Worm (Caenorhabditis elegans) whole organism, L2 larva: ENCODE data around the gene C04F5.9.

ENCODE experiments used
- F13H6.1 ChIP-seq: sonication (generic microtip); optimal IDR thresholded peaks from 2 replicates; lab custom pipeline; 2016; ENCODE audit warnings: missing genetic modification characterization, missing compliant biosample characterization
- R02D3.7 ChIP-seq: fragments of 150-350 bp; optimal IDR thresholded peaks from 2 replicates; lab custom pipeline; 2014; ENCODE audit warnings: missing biosample characterization, missing genetic modification characterization
- Y55F3AM.14 ChIP-seq: fragments of 200-800 bp; sonication (Bioruptor generic); optimal IDR thresholded peaks from 2 replicates; lab custom pipeline; 2018; ENCODE audit warnings: mild to moderate bottlenecking, missing genetic modification characterization, missing compliant biosample characterization
- ZK546.5 ChIP-seq: sonication (generic microtip); optimal IDR thresholded peaks from 2 replicates; lab custom pipeline; 2017; ENCODE audit warnings: missing biosample characterization, missing genetic modification characterization
- alr-1 ChIP-seq: fragments of 150-350 bp; optimal IDR thresholded peaks from 2 replicates; lab custom pipeline; 2014; ENCODE audit warnings: missing biosample characterization, missing genetic modification characterization
- ceh-16 ChIP-seq: fragments of 150-350 bp; optimal IDR thresholded peaks from 2 replicates; lab custom pipeline; 2014; ENCODE audit warnings: missing biosample characterization, missing genetic modification characterization
- ceh-82 ChIP-seq: fragments of 150-350 bp; optimal IDR thresholded peaks from 2 replicates; lab custom pipeline; 2014; ENCODE audit warnings: missing biosample characterization, missing genetic modification characterization
- crh-2 ChIP-seq: sonication (generic microtip); optimal IDR thresholded peaks from 2 replicates; lab custom pipeline; 2017; ENCODE audit warnings: missing biosample characterization, missing genetic modification characterization
- dmd-4 ChIP-seq: sonication (generic microtip); optimal IDR thresholded peaks from 2 replicates; lab custom pipeline; 2017; ENCODE audit warnings: missing biosample characterization, missing genetic modification characterization
- elt-1 ChIP-seq: fragments of 150-350 bp; optimal IDR thresholded peaks from 2 replicates; lab custom pipeline; 2014; ENCODE audit warnings: missing biosample characterization, missing genetic modification characterization
- elt-3 ChIP-seq: sonication (generic microtip); optimal IDR thresholded peaks from 2 replicates; lab custom pipeline; 2017; ENCODE audit warnings: missing biosample characterization, missing genetic modification characterization
- fos-1 ChIP-seq: fragments of 150-350 bp; optimal IDR thresholded peaks from 2 replicates; lab custom pipeline; 2014; ENCODE audit warnings: missing biosample characterization, missing genetic modification characterization
- gmeb-1 ChIP-seq: fragments of 150-350 bp; optimal IDR thresholded peaks from 2 replicates; lab custom pipeline; 2014; ENCODE audit warnings: missing biosample characterization, missing genetic modification characterization
- lin-13 ChIP-seq: fragments of 150-350 bp; optimal IDR thresholded peaks from 2 replicates; lab custom pipeline; 2014; ENCODE audit warnings: missing biosample characterization, missing genetic modification reagents, missing genetic modification characterization
- lin-39 ChIP-seq: fragments of 150-350 bp; optimal IDR thresholded peaks from 2 replicates; lab custom pipeline; 2014; ENCODE audit warnings: missing biosample characterization, missing genetic modification reagents, missing genetic modification characterization
- lsy-2 ChIP-seq, 2 experiments: fragments of 150-350 bp in 1 of 2; sonication (generic microtip) in 1 of 2; optimal IDR thresholded peaks; 2 replicates each; lab custom pipeline; 2014 to 2017; ENCODE audit warnings: missing biosample characterization in 2 of 2, missing genetic modification characterization in 2 of 2
- mab-5 ChIP-seq: fragments of 150-350 bp; optimal IDR thresholded peaks from 2 replicates; lab custom pipeline; 2014; ENCODE audit warnings: missing biosample characterization, missing genetic modification characterization
- mbf-1 ChIP-seq: sonication (generic microtip); optimal IDR thresholded peaks from 2 replicates; lab custom pipeline; 2017; ENCODE audit warnings: missing biosample characterization, missing genetic modification characterization
- mdl-1 ChIP-seq, 2 experiments: fragments of 150-350 bp in 1 of 2; sonication (generic microtip) in 1 of 2; optimal IDR thresholded peaks; 2 replicates each; lab custom pipeline; 2017; ENCODE audit warnings: missing biosample characterization in 2 of 2, missing genetic modification characterization in 2 of 2
- nhr-10 ChIP-seq: sonication (generic microtip); optimal IDR thresholded peaks from 2 replicates; lab custom pipeline; 2017; ENCODE audit warnings: missing biosample characterization, missing genetic modification characterization
- nhr-11 ChIP-seq: fragments of 150-350 bp; optimal IDR thresholded peaks from 2 replicates; lab custom pipeline; 2014; ENCODE audit warnings: missing biosample characterization, missing genetic modification characterization
- nhr-12 ChIP-seq: fragments of 150-350 bp; optimal IDR thresholded peaks from 2 replicates; lab custom pipeline; 2014; ENCODE audit warnings: missing biosample characterization, missing genetic modification characterization
- nhr-129 ChIP-seq: fragments of 150-350 bp; optimal IDR thresholded peaks from 2 replicates; lab custom pipeline; 2014; ENCODE audit warnings: missing biosample characterization, missing genetic modification characterization
- nhr-21 ChIP-seq: fragments of 150-350 bp; optimal IDR thresholded peaks from 2 replicates; lab custom pipeline; 2014; ENCODE audit warnings: missing biosample characterization, missing genetic modification characterization
- nhr-23 ChIP-seq: fragments of 150-350 bp; optimal IDR thresholded peaks from 2 replicates; lab custom pipeline; 2014; ENCODE audit warnings: missing biosample characterization, missing genetic modification reagents, missing genetic modification characterization
- nhr-237 ChIP-seq: fragments of 150-350 bp; optimal IDR thresholded peaks from 2 replicates; lab custom pipeline; 2014; ENCODE audit warnings: missing biosample characterization, missing genetic modification characterization
- nhr-77 ChIP-seq: fragments of 150-350 bp; optimal IDR thresholded peaks from 2 replicates; lab custom pipeline; 2014; ENCODE audit warnings: missing biosample characterization, missing genetic modification characterization
- peb-1 ChIP-seq: fragments of 150-350 bp; optimal IDR thresholded peaks from 2 replicates; lab custom pipeline; 2014; ENCODE audit warnings: missing biosample characterization, missing genetic modification characterization
- skn-1 ChIP-seq: sonication (generic microtip); optimal IDR thresholded peaks from 2 replicates; lab custom pipeline; 2017; ENCODE audit warnings: missing biosample characterization, missing genetic modification characterization
- sma-3 ChIP-seq: sonication (generic microtip); optimal IDR thresholded peaks from 2 replicates; lab custom pipeline; 2016; ENCODE audit warnings: missing genetic modification reagents, missing genetic modification characterization, missing compliant biosample characterization
- sma-9 ChIP-seq, 2 experiments: fragments of 150-350 bp in 1 of 2; sonication (generic microtip) in 1 of 2; optimal IDR thresholded peaks; 2 replicates each; lab custom pipeline; 2014 to 2016; ENCODE audit warnings: missing genetic modification characterization in 2 of 2, mild to moderate bottlenecking in 1 of 2, missing biosample characterization in 1 of 2, missing compliant biosample characterization in 1 of 2, missing genetic modification reagents in 1 of 2, moderate library complexity in 1 of 2
- snpc-4 ChIP-seq: fragments of 150-350 bp; optimal IDR thresholded peaks from 2 replicates; lab custom pipeline; 2014; ENCODE audit warnings: missing biosample characterization, missing genetic modification characterization
- unc-39 ChIP-seq: fragments of 150-350 bp; optimal IDR thresholded peaks from 2 replicates; lab custom pipeline; 2014; ENCODE audit warnings: missing biosample characterization, missing genetic modification characterization
- unc-55 ChIP-seq: fragments of 150-350 bp; sonication (generic microtip); optimal IDR thresholded peaks from 3 replicates; lab custom pipeline; 2014; ENCODE audit warnings: missing biosample characterization, missing genetic modification reagents, missing genetic modification characterization
- unc-62 ChIP-seq: fragments of 150-350 bp; optimal IDR thresholded peaks from 2 replicates; lab custom pipeline; 2014; ENCODE audit warnings: missing biosample characterization, missing genetic modification reagents, missing genetic modification characterization
- zag-1 ChIP-seq: fragments of 150-350 bp; optimal IDR thresholded peaks from 2 replicates; lab custom pipeline; 2014; ENCODE audit warnings: missing biosample characterization, missing genetic modification characterization
- ztf-11 ChIP-seq: sonication (generic microtip); optimal IDR thresholded peaks from 2 replicates; lab custom pipeline; 2017; ENCODE audit warnings: missing biosample characterization, missing genetic modification characterization
- ztf-4 ChIP-seq: fragments of 150-350 bp; optimal IDR thresholded peaks from 2 replicates; lab custom pipeline; 2014; ENCODE audit warnings: missing biosample characterization, missing genetic modification characterization

The C04F5.9 gene

DNA sequence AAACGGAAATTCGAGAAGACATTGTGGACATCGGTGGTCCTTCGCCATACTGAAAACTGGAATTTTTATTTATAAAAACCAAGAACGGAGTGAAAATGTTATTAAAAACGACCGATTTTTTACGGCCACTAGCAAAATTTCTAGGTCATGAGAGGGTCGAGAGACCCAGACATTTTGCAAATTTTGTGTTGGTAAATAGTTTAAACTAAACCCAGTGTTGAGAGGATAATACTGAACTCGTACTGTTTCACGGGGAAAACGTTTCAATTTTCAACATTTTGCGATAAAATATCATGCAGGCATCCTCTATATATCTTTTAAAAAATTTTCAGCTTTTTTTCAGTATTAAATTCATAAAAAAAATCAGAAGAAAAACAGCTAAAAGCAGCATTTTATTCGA is at the start of gene C04F5.9:
Gene C04F5.9, minus strand, starts transcription at position 101 of the 400 bp plus-strand sequence.
- TF ChIP-seq unc-55 (GFP tag; lab: Kevin White, UChicago) (no peak), nhr-10 (tag; lab: Kevin White, UChicago) (no peak), lin-39 (tag; lab: Kevin White, UChicago) (no peak), nhr-77 (tag; lab: Kevin White, UChicago) (no peak), unc-39 (tag; lab: Kevin White, UChicago) (no peak), skn-1 (tag; lab: Kevin White, UChicago) (no peak), mbf-1 (tag; lab: Kevin White, UChicago) (no peak), gmeb-1 (tag; lab: Kevin White, UChicago) (no peak)
- TF ChIP-seq, all 48 proteins: peak for 0

DNA sequence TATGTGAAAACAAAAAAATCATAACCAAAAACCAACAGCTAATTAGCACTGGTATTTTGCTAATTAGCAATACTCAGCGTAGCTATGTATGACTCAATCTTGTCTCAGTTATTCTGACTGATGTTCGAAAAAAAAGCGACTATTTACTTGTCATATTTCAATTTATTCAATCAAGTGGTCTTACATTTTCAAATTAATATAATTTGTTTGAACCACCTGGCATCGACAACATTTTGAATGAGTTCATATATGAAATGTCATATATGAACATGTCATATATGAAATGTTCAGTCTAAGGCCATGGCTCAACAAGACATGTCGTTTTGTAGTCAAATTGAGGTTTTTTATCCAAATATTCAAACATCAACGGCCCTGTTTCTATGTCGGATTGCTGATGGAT is 46.4 kb upstream of the C04F5.9 start, which contains the start of gene srw-140:
Gene srw-140, plus strand, starts transcription at position 301 of the 400 bp plus-strand sequence.
- no peak for TF ChIP-seq ztf-11
- TF ChIP-seq gmeb-1 (tag; lab: Kevin White, UChicago), result no peak
- no peak for TF ChIP-seq ztf-4
- TF ChIP-seq alr-1, result no peak
- no peak for TF ChIP-seq unc-62 (GFP tag; lab: Kevin White, UChicago)
- TF ChIP-seq ZK546.5 (tag; lab: Kevin White, UChicago), result no peak
- TF ChIP-seq lin-13 (GFP tag; lab: Kevin White, UChicago), result no peak

DNA sequence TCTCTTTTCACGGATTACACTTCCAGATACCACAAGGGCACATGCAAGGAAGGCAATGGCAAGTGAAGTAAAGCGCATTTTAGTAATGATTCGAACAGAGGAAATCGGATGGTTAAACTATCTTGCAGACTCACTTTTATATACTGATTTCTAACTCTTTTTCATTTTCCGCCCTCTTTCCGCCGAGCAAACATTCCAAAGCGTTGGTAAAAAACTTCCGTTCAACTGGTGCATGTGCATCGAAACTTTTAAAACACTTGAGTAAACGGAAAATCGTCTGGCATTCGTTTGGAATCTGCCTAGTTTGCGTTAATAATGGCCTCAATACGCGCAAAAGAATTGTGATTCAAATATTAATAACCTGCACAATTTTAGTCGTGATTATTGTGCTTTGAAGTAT is 45.7 kb upstream of the C04F5.9 start, which contains the start of gene abu-7:
Gene abu-7, minus strand, starts transcription at position 101 of the 400 bp plus-strand sequence.
- TF ChIP-seq unc-39 (tag; lab: Kevin White, UChicago), result no peak
- TF ChIP-seq lsy-2 (tag; optimal IDR thresholded peaks at IDR 0.05; lab: Kevin White, UChicago), result no peak
- no peak for TF ChIP-seq ceh-82 (tag; lab: Kevin White, UChicago)
- no peak for TF ChIP-seq peb-1 (tag; lab: Kevin White, UChicago)
- TF ChIP-seq mab-5 (tag; lab: Kevin White, UChicago), result no peak
- TF ChIP-seq nhr-129 (tag; lab: Kevin White, UChicago), result no peak
- no peak for TF ChIP-seq gmeb-1 (tag; lab: Kevin White, UChicago)
- TF ChIP-seq lin-39 (tag; lab: Kevin White, UChicago), result no peak
- no peak for TF ChIP-seq ztf-4

DNA sequence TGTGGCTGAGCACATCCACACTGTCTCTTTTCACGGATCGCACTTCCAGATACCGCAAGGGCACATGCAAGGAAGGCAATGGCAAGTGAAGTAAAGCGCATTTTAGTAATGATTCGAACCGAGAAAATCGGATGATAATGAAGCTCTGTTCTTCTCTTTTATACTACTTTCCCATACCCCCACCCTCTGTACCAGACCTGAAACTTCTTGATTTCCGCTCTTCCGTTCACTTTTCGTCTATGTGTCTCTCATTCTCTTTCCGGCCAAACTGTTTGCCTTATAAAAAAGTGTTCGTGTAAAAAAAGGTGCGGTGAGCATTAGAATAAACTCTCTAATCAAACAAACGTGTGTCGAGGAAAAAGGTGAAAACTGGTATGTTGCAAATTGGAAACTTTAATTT is 42.8 kb upstream of the C04F5.9 start, which contains the start of gene abu-6:
Gene abu-6, minus strand, starts transcription at position 101 of the 400 bp plus-strand sequence.
- TF ChIP-seq Y55F3AM.14 (GFP tag; lab: Kevin White, UChicago) (no peak), unc-39 (tag; lab: Kevin White, UChicago) (no peak), R02D3.7 (no peak), gmeb-1 (tag; lab: Kevin White, UChicago) (no peak)

DNA sequence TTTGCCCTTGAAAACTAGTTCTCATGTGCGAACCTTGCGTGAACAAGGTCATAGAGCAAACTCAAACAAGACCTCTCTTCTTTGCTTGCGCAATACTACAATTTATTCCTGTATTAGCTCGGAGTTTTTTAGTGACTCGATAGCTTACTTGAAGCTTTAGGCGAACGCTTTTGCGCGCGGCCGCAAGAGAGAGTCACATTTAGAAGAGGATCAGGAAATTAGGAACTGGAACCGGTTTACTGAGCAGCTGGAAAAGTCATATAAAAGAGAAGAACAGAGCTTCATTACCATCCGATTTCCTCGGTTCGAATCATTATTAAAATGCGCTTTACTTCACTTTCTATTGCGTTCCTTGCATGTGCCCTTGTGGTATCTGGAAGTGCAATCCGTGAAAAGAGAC is 39.3 kb upstream of the C04F5.9 start, which contains the start of gene abu-15:
Gene abu-15, plus strand, starts transcription at position 301 of the 400 bp plus-strand sequence.
- TF ChIP-seq Y55F3AM.14 (GFP tag; lab: Kevin White, UChicago) (no peak), ZK546.5 (tag; lab: Kevin White, UChicago) (no peak), ceh-82 (tag; lab: Kevin White, UChicago) (no peak), mbf-1 (tag; lab: Kevin White, UChicago) (no peak), skn-1 (tag; lab: Kevin White, UChicago) (no peak), sma-9 (GFP tag; optimal IDR thresholded peaks at IDR 0.05; lab: Kevin White, UChicago) (no peak), sma-9 (tag; optimal IDR thresholded peaks at IDR 0.05; lab: Kevin White, UChicago) (no peak), sma-3 (GFP tag; lab: Kevin White, UChicago) (no peak), lsy-2 (tag; optimal IDR thresholded peaks at IDR 0.05; lab: Kevin White, UChicago) (no peak), ztf-4 (no peak), lin-39 (tag; lab: Kevin White, UChicago) (no peak), nhr-77 (tag; lab: Kevin White, UChicago) (no peak), snpc-4 (tag; lab: Kevin White, UChicago) (no peak), R02D3.7 (no peak), crh-2 (tag; lab: Kevin White, UChicago) (no peak), elt-3 (no peak), mdl-1 (tag; optimal IDR thresholded peaks at IDR 0.05; lab: Kevin White, UChicago) (no peak), elt-1 (tag; lab: Kevin White, UChicago) (no peak), nhr-10 (tag; lab: Kevin White, UChicago) (no peak)

DNA sequence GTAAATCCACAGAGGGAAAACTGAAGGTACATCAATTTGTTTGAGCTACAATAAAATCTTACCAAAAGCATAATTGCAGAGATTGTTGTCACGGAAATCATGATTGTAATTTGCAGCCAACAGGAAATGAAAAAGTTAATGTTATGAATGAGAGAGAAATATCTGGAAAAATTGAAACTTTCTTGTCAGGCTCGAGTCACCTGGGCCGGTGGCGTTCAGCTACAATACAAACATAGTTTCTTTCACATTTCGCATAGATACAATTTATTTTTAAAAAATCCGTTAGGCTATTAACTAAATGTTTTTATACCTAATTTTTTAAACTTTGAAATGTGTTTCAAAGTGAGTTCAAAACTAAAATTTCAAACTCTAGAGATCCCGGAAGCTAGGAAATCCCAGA is 38.7 kb upstream of the C04F5.9 start, which contains the start of gene srx-39:
Gene srx-39, minus strand, starts transcription at position 101 of the 400 bp plus-strand sequence.
- TF ChIP-seq zag-1 (no peak), sma-9 (GFP tag; optimal IDR thresholded peaks at IDR 0.05; lab: Kevin White, UChicago) (no peak), sma-9 (tag; optimal IDR thresholded peaks at IDR 0.05; lab: Kevin White, UChicago) (no peak), mdl-1 (tag; optimal IDR thresholded peaks at IDR 0.05; lab: Kevin White, UChicago) (no peak), mab-5 (tag; lab: Kevin White, UChicago) (no peak), skn-1 (tag; lab: Kevin White, UChicago) (no peak), lin-39 (tag; lab: Kevin White, UChicago) (no peak), fos-1 (tag; lab: Kevin White, UChicago) (no peak), ceh-16 (no peak), nhr-77 (tag; lab: Kevin White, UChicago) (no peak), R02D3.7 (no peak), nhr-11 (no peak), nhr-12 (tag; lab: Kevin White, UChicago) (no peak), nhr-237 (tag; lab: Kevin White, UChicago) (no peak), nhr-21 (tag; lab: Kevin White, UChicago) (no peak), F13H6.1 (tag; lab: Kevin White, UChicago) (no peak), dmd-4 (tag; lab: Kevin White, UChicago) (no peak), nhr-23 (tag; lab: Kevin White, UChicago) (no peak)
